Worm (Caenorhabditis elegans) whole organism, L1 larva: ENCODE results near the gene clec-171.

Experiments used
- C16A3.4 ChIP-seq: fragments of 150-350 bp; optimal IDR thresholded peaks from 2 replicates; lab custom pipeline; 2014; ENCODE audit warnings: missing biosample characterization, missing genetic modification characterization
- C34B4.2 ChIP-seq: sonication (generic microtip); optimal IDR thresholded peaks from 2 replicates; lab custom pipeline; 2017; ENCODE audit warnings: mild to moderate bottlenecking, missing genetic modification characterization, missing compliant biosample characterization
- F16B12.6 ChIP-seq: fragments of 150-350 bp; optimal IDR thresholded peaks from 2 replicates; lab custom pipeline; 2014; ENCODE audit warnings: missing biosample characterization, missing genetic modification characterization
- aha-1 ChIP-seq: fragments of 150-350 bp; optimal IDR thresholded peaks from 2 replicates; lab custom pipeline; 2014; ENCODE audit warnings: missing biosample characterization, missing genetic modification characterization
- alr-1 ChIP-seq: fragments of 200-800 bp; sonication (Bioruptor generic); optimal IDR thresholded peaks from 2 replicates; lab custom pipeline; 2018; ENCODE audit warnings: borderline replicate concordance, mild to moderate bottlenecking, missing genetic modification characterization, missing compliant biosample characterization
- aly-2 ChIP-seq: fragments of 150-350 bp; optimal IDR thresholded peaks from 2 replicates; lab custom pipeline; 2014; ENCODE audit warnings: missing biosample characterization, missing genetic modification characterization
- blmp-1 ChIP-seq: fragments of 150-350 bp; optimal IDR thresholded peaks from 2 replicates; lab custom pipeline; 2014; ENCODE audit warnings: missing biosample characterization, missing genetic modification characterization
- ceh-63 ChIP-seq: fragments of 200-800 bp; sonication (Bioruptor generic); optimal IDR thresholded peaks from 2 replicates; lab custom pipeline; 2018; ENCODE audit warnings: mild to moderate bottlenecking, missing genetic modification characterization, missing compliant biosample characterization
- ceh-88 ChIP-seq: fragments of 200-800 bp; sonication (Bioruptor generic); IDR thresholded peaks from 2 replicates; pipeline ENCODE4 v1.3.6; 2022; ENCODE audit warnings: missing genetic modification characterization, missing compliant biosample characterization
- ces-1 ChIP-seq: fragments of 150-350 bp; optimal IDR thresholded peaks from 2 replicates; lab custom pipeline; 2014; ENCODE audit warnings: missing biosample characterization, missing genetic modification reagents, missing genetic modification characterization
- efl-1 ChIP-seq, 4 experiments: fragments of 150-350 bp; optimal IDR thresholded peaks in 3 of 4; peaks in 1 of 4; 1 replicate in 1 of 4; 2 replicates in 3 of 4; lab custom pipeline; 2014; ENCODE audit warnings: missing biosample characterization in 2 of 4, missing genetic modification characterization in 2 of 4, missing genetic modification reagents in 2 of 4
- efl-3 ChIP-seq: fragments of 200-800 bp; sonication (Bioruptor generic); optimal IDR thresholded peaks from 2 replicates; lab custom pipeline; 2018; ENCODE audit warnings: mild to moderate bottlenecking, missing genetic modification characterization, missing compliant biosample characterization
- egl-13 ChIP-seq: sonication (generic microtip); optimal IDR thresholded peaks from 2 replicates; lab custom pipeline; 2016; ENCODE audit warnings: missing genotype, missing genetic modification reagents, missing genetic modification characterization, missing compliant biosample characterization
- egl-27 ChIP-seq, 2 experiments: fragments of 150-350 bp in 1 of 2; sonication (generic microtip); optimal IDR thresholded peaks; 3 replicates each; lab custom pipeline; 2017 to 2018; ENCODE audit warnings: missing biosample characterization in 2 of 2, missing genetic modification characterization in 2 of 2, missing genetic modification reagents in 2 of 2
- elt-2 ChIP-seq: sonication (generic microtip); optimal IDR thresholded peaks from 2 replicates; lab custom pipeline; 2016; ENCODE audit warnings: missing genetic modification characterization, mild to moderate bottlenecking, inconsistent platforms, missing compliant biosample characterization, missing genetic modification reagents
- ets-5 ChIP-seq: fragments of 200-800 bp; sonication (Bioruptor generic); IDR thresholded peaks from 2 replicates; pipeline ENCODE4 v1.3.6; 2022; ENCODE audit warnings: missing genetic modification characterization, missing compliant biosample characterization
- fkh-4 ChIP-seq: sonication (generic microtip); optimal IDR thresholded peaks from 2 replicates; lab custom pipeline; 2016; ENCODE audit warnings: missing compliant biosample characterization, missing genetic modification characterization, borderline replicate concordance
- fkh-8 ChIP-seq: sonication (generic microtip); optimal IDR thresholded peaks from 2 replicates; lab custom pipeline; 2016; ENCODE audit warnings: mild to moderate bottlenecking, missing genetic modification characterization, missing compliant biosample characterization
- fos-1 ChIP-seq: fragments of 150-350 bp; optimal IDR thresholded peaks from 2 replicates; lab custom pipeline; 2014; ENCODE audit warnings: missing biosample characterization, missing genetic modification characterization
- grh-1 ChIP-seq: fragments of 200-800 bp; sonication (Bioruptor generic); IDR thresholded peaks from 2 replicates; pipeline ENCODE4 v1.3.6; 2022; ENCODE audit warnings: missing genetic modification reagents, missing genetic modification characterization, missing compliant biosample characterization
- lin-15B ChIP-seq: fragments of 150-350 bp; sonication (generic microtip); optimal IDR thresholded peaks from 3 replicates; lab custom pipeline; 2014; ENCODE audit warnings: missing biosample characterization, missing genetic modification characterization
- mep-1 ChIP-seq: fragments of 150-350 bp; optimal IDR thresholded peaks from 2 replicates; lab custom pipeline; 2014; ENCODE audit warnings: missing biosample characterization, missing genetic modification characterization
- nhr-12 ChIP-seq: sonication (generic microtip); optimal IDR thresholded peaks from 2 replicates; lab custom pipeline; 2017; ENCODE audit warnings: missing biosample characterization, missing genetic modification characterization
- nhr-19 ChIP-seq: fragments of 200-800 bp; sonication (Bioruptor generic); conservative IDR thresholded peaks from 2 replicates; pipeline ENCODE4 v1.3.6; 2022; ENCODE audit warnings: missing genetic modification characterization, missing compliant biosample characterization
- nhr-20 ChIP-seq: sonication (generic microtip); optimal IDR thresholded peaks from 2 replicates; lab custom pipeline; 2016; ENCODE audit warnings: mild to moderate bottlenecking, missing genetic modification characterization, missing compliant biosample characterization
- nhr-28 ChIP-seq: fragments of 150-350 bp; optimal IDR thresholded peaks from 2 replicates; lab custom pipeline; 2014; ENCODE audit warnings: missing biosample characterization, missing genetic modification characterization
- nhr-90 ChIP-seq: sonication (generic microtip); optimal IDR thresholded peaks from 2 replicates; lab custom pipeline; 2016; ENCODE audit warnings: mild to moderate bottlenecking, missing genetic modification characterization, missing compliant biosample characterization; ENCODE audit not compliant: poor library complexity
- pag-3 ChIP-seq: sonication (generic microtip); optimal IDR thresholded peaks from 2 replicates; lab custom pipeline; 2017; ENCODE audit warnings: missing genetic modification characterization, mild to moderate bottlenecking, missing compliant biosample characterization, antibody characterized with exemption, borderline replicate concordance; ENCODE audit not compliant: insufficient read depth
- pax-3 ChIP-seq: fragments of 200-800 bp; sonication (Bioruptor generic); optimal IDR thresholded peaks from 2 replicates; lab custom pipeline; 2018; ENCODE audit warnings: mild to moderate bottlenecking, missing genetic modification characterization, moderate library complexity, missing compliant biosample characterization
- skn-1 ChIP-seq: fragments of 150-350 bp; optimal IDR thresholded peaks from 2 replicates; lab custom pipeline; 2014; ENCODE audit warnings: missing biosample characterization, missing genetic modification characterization
- sox-4 ChIP-seq: sonication (generic microtip); optimal IDR thresholded peaks from 2 replicates; lab custom pipeline; 2016; ENCODE audit warnings: missing genetic modification characterization, missing compliant biosample characterization
- sup-37 ChIP-seq: fragments of 200-800 bp; sonication (Bioruptor generic); optimal IDR thresholded peaks from 2 replicates; lab custom pipeline; 2018; ENCODE audit warnings: mild to moderate bottlenecking, missing genetic modification characterization, missing compliant biosample characterization
- tbx-2 ChIP-seq: sonication (generic microtip); optimal IDR thresholded peaks from 2 replicates; lab custom pipeline; 2016; ENCODE audit warnings: missing genetic modification characterization, missing compliant biosample characterization
- tlp-1 ChIP-seq: fragments of 150-350 bp; optimal IDR thresholded peaks from 2 replicates; lab custom pipeline; 2014; ENCODE audit warnings: missing biosample characterization, missing genetic modification characterization
- unc-86 ChIP-seq: sonication (generic microtip); optimal IDR thresholded peaks from 2 replicates; lab custom pipeline; 2016; ENCODE audit warnings: missing genetic modification characterization, missing compliant biosample characterization
- unc-98 ChIP-seq: fragments of 200-800 bp; sonication (Bioruptor generic); IDR thresholded peaks from 2 replicates; pipeline ENCODE4 v1.3.6; 2022; ENCODE audit warnings: missing genetic modification characterization, missing compliant biosample characterization
- zip-4 ChIP-seq: fragments of 200-800 bp; sonication (Bioruptor generic); optimal IDR thresholded peaks from 2 replicates; lab custom pipeline; 2018; ENCODE audit warnings: mild to moderate bottlenecking, missing genetic modification characterization, moderate library complexity, missing compliant biosample characterization

clec-171 gene

ce11 chrIV:1435159-1435558 is 8.0 kb upstream of the clec-171 start:
- TF ChIP-seq C16A3.4 (tag; lab: Kevin White, UChicago) (no peak), ces-1 (no peak), F16B12.6 (tag; lab: Kevin White, UChicago) (no peak), egl-13 (tag; lab: Kevin White, UChicago) (no peak), sox-4 (tag; lab: Kevin White, UChicago) (no peak), pag-3 (tag; lab: Kevin White, UChicago) (no peak), grh-1 (no peak), ceh-63 (GFP tag; lab: Kevin White, UChicago) (no peak), nhr-20 (no peak), blmp-1 (no peak), nhr-19 (GFP tag; lab: Robert Waterston, UW) (no peak), aha-1 (tag; lab: Kevin White, UChicago) (no peak), tlp-1 (tag; lab: Kevin White, UChicago) (no peak), nhr-28 (tag; lab: Kevin White, UChicago) (no peak), C34B4.2 (tag; lab: Kevin White, UChicago) (no peak), nhr-12 (tag; lab: Kevin White, UChicago) (no peak)

ce11 chrIV:1434554-1435089 is 7.4 kb upstream of the clec-171 start, which contains the start of gene clp-6:
TSS of gene clp-6 (minus strand) at chrIV:1435039.
- TF ChIP-seq aly-2 (tag; lab: Kevin White, UChicago) (no peak), skn-1 (tag; lab: Kevin White, UChicago) (no peak), pax-3 (tag; lab: Kevin White, UChicago) (no peak), unc-86 (tag; lab: Kevin White, UChicago) (no peak), zip-4 (GFP tag; lab: Kevin White, UChicago) (no peak), C34B4.2 (tag; lab: Kevin White, UChicago) (no peak), fos-1 (tag; lab: Kevin White, UChicago) (no peak), lin-15B (tag; lab: Kevin White, UChicago) (no peak)

ce11 chrIV:1433978-1434377 is 6.8 kb upstream of the clec-171 start:
- TF ChIP-seq nhr-19 (GFP tag; lab: Robert Waterston, UW) = no peak
- no peak for TF ChIP-seq fkh-8 (tag; lab: Kevin White, UChicago)
- no peak for TF ChIP-seq unc-98
- no peak for TF ChIP-seq F16B12.6 (tag; lab: Kevin White, UChicago)
- no peak for TF ChIP-seq ceh-88
- no peak for TF ChIP-seq sup-37 (GFP tag; lab: Kevin White, UChicago)
- no peak for TF ChIP-seq elt-2 (tag; lab: Kevin White, UChicago)
- TF ChIP-seq nhr-90 = no peak

ce11 chrIV:1430261-1430660 is 3.1 kb upstream of the clec-171 start, which contains the start of gene Y77E11A.23:
TSS of gene Y77E11A.23 (minus strand) at chrIV:1430367.
- TF ChIP-seq egl-27 (tag; optimal IDR thresholded peaks at IDR 0.05; lab: Kevin White, UChicago) = no peak
- no peak for TF ChIP-seq efl-3
- no peak for TF ChIP-seq ceh-63 (GFP tag; lab: Kevin White, UChicago)
- TF ChIP-seq mep-1 (tag; lab: Kevin White, UChicago) = no peak
- TF ChIP-seq tlp-1 (tag; lab: Kevin White, UChicago) = no peak
- TF ChIP-seq fkh-4 (tag; lab: Kevin White, UChicago) = no peak
- no peak for TF ChIP-seq ets-5 (GFP tag; lab: Robert Waterston, UW)
- TF ChIP-seq efl-1 (optimal IDR thresholded peaks at IDR 0.05; lab: Kevin White, UChicago) = no peak
- TF ChIP-seq efl-1 (GFP tag; optimal IDR thresholded peaks at IDR 0.05 in 1 of 2; lab: Kevin White, UChicago) = no peak
- TF ChIP-seq tbx-2 (tag; lab: Kevin White, UChicago) = no peak
- no peak for TF ChIP-seq alr-1 (tag; lab: Kevin White, UChicago)
- TF ChIP-seq, all 84 proteins: peak for 0
